Worm (Caenorhabditis elegans) whole organism, L4/young adult: ENCODE measurements around the gene Y56A3A.41.

Experiments used
- dao-5 ChIP-seq: sonication (generic microtip); optimal IDR thresholded peaks from 2 replicates; lab custom pipeline; 2016; ENCODE audit warnings: missing genotype, missing genetic modification characterization, moderate library complexity, missing compliant biosample characterization
- him-1 ChIP-seq: sonication (generic microtip); optimal IDR thresholded peaks from 2 replicates; lab custom pipeline; 2016; ENCODE audit warnings: missing genotype, missing genetic modification reagents, missing genetic modification characterization, missing compliant biosample characterization

DNA sequence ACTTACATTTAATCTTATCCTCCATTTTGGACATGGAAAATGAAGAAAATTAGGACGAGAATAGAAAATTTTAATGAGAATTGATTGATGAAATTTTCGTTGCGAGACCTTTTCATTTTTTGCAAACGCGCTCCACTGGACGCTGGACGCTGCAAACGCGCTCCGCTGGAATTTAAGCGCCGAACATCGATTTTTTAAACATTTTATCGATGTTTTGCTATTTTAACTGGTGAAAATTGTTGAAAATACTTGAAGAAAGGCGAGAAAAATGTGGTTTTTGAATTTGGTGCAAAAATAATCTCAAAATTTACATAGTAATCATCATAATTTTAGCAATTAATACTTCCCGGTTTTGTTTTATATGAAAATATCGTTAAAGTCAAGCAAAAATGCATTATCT, at the start of gene Y56A3A.41:
- no peak for TF ChIP-seq dao-5
- no peak for TF ChIP-seq him-1 (tag; lab: Kevin White, UChicago)
